Fruit fly (Drosophila melanogaster): ENCODE data around the gene CG6283.

dm6 chr3R:27061916-27062315 lies 40.7 kb upstream of the CG6283 start, which contains the start of gene CG34292:
- TF ChIP-seq esn (GFP tag; optimal IDR thresholded peaks at IDR 0.05) (no peak), Sox14 (GFP tag; optimal IDR thresholded peaks at IDR 0.05) (no peak)
